Worm (Caenorhabditis elegans): ENCODE measurements around the gene Y45F3A.5.

ce11 chrIII:10631870-10632509, 45.8 kb upstream of the Y45F3A.5 start:
- TF ChIP-seq flt-1 (GFP tag; IDR thresholded peaks at IDR 0.05) (no peak), cog-1 (tag; optimal IDR thresholded peaks at IDR 0.05) (no peak), T22C8.4 (GFP tag; IDR thresholded peaks at IDR 0.05) (no peak)

Measured in whole organism, midembryonic.